Worm (Caenorhabditis elegans): ENCODE results near the gene msp-152.

DNA sequence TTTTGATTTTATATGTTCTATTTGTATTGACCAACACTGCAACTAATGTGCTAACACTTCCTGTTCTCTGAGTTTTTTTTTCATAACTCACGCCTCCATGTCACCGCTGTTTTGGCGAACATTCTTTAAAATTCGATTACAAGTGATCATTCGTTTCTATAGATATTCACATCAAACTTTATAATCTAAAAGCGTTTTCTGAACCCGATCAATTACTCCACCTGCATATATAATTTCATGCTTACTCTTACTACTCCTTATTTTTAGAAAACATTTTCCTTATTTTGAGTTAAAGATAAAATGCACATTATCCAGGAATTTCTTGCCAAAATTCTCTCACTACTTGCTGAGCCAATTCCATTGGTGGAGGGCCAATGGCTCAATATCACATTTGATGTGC lies 46.9 kb upstream of the msp-152 start, which contains the start of gene R05F9.7:
- no peak for TF ChIP-seq fos-1 (tag; optimal IDR thresholded peaks at IDR 0.05)
- TF ChIP-seq ama-1 (optimal IDR thresholded peaks at IDR 0.05), result no peak
